Worm (Caenorhabditis elegans): Measurements from ENCODE around the gene C43D7.4.
A peak's percentile ranks its signal among the peaks of the same experiment; 100 is the strongest.
"Not testable (repeated sequence)": the region's sequence is repeated elsewhere in the genome, so short reads cannot be mapped to it uniquely, and the experiment has no call there.

C43D7.4 gene

DNA sequence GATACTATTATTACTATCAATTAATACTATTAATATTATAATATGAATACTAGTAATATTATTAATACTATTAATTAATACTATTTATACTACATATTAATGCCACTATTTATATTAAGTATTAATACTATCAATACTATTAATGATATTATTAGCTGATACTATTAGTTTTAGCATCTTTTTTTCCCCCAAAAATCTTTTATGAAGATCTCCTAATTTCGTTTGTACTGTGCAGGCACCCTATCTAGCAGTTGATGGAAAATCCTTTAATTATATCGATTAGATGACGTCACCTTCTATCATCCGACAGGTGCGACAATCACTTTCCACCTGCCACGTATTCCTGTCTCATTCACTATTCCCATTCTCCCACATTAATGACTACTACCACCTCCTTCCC lies 7.0 kb upstream of the C43D7.4 start, which contains the start of gene fbxb-65:
Gene fbxb-65, plus strand, starts transcription at position 301 of the 400 bp plus-strand sequence.
- TF ChIP-seq ets-5 (GFP tag; IDR thresholded peaks at IDR 0.05): no peak
- peak; percentile 61 for TF ChIP-seq hlh-4 (tag; optimal IDR thresholded peaks at IDR 0.05)

ce11 chrV:19325436-19325835 lies 3.1 kb upstream of the C43D7.4 start:
- TF ChIP-seq unc-30 (tag; optimal IDR thresholded peaks at IDR 0.05): no peak
- no peak for TF ChIP-seq efl-1 (optimal IDR thresholded peaks at IDR 0.05)
- TF ChIP-seq efl-1 (GFP tag; optimal IDR thresholded peaks at IDR 0.05 in 1 of 2): peak in 1 of 2 experiments; percentile 75

DNA sequence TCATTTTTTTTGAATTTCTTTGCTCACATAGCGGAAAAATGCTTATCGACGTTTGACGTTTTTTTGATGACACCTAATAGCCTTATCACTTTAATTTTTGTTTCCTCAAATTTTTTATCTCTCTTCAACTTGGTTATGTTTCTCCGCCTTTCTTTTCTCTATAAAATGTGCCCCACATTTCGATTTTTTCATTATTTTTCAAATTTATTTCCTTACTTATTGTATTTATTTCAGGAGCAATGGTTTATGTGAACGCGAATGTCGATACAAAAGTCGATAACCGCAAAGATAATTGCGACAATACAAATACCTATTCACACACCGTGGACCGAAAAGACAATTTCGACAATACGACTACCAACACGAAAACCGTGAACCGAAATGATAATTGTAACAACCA lies 1.9 kb downstream of the C43D7.4 start, which contains the start of gene sdz-6:
Gene sdz-6, plus strand, starts transcription at position 229 of the 400 bp plus-strand sequence.
- TF ChIP-seq elt-2 (tag; optimal IDR thresholded peaks at IDR 0.05) (peak; percentile 25), skn-1 (tag; optimal IDR thresholded peaks at IDR 0.05) (no peak)

ce11 chrV:19319460-19319995 lies 2.8 kb downstream of the C43D7.4 start, which contains the start of gene C43D7.7:
Gene C43D7.7, minus strand, starts transcription at chrV:19319510.
- TF ChIP-seq elt-2 (tag; optimal IDR thresholded peaks at IDR 0.05): peak; percentile 69
- no peak for TF ChIP-seq xbp-1 (tag; optimal IDR thresholded peaks at IDR 0.05)
- no peak for TF ChIP-seq vab-15 (tag; optimal IDR thresholded peaks at IDR 0.05)

DNA sequence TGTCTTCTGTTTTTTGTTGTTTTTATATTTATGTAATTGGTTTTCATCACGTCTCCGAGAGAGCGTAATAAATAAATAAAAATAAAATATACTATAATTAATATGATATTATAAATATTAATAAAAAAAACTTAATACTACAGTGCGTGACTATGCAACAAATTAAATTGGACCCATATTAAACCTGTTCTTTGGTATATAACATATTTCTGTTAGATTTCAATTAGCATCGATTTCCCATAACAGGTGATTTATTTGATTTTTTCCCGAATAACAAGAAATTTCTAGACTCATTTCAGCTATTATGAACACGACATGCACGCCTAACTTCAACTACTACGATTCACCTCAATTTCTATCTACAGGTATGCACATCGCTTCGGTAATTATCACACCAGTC lies 5.2 kb downstream of the C43D7.4 start, which contains the start of gene srh-208:
Gene srh-208, plus strand, starts transcription at position 301 of the 400 bp plus-strand sequence.
- TF ChIP-seq unc-30 (tag; optimal IDR thresholded peaks at IDR 0.05); rnt-1 (tag; optimal IDR thresholded peaks at IDR 0.05); snu-23 (GFP tag; optimal IDR thresholded peaks at IDR 0.05): not testable (repeated sequence)

ce11 chrV:19312975-19313374 lies 9.3 kb downstream of the C43D7.4 start, which contains the start of gene fbxb-64:
Gene fbxb-64, plus strand, starts transcription at chrV:19313275.
- TF ChIP-seq efl-1 (optimal IDR thresholded peaks at IDR 0.05) (no peak), efl-1 (GFP tag; optimal IDR thresholded peaks at IDR 0.05 in 1 of 2) (no peak), pag-3 (tag; optimal IDR thresholded peaks at IDR 0.05; ENCODE audit: borderline replicate concordance, insufficient read depth) (no peak), unc-86 (tag; optimal IDR thresholded peaks at IDR 0.05) (no peak), ztf-11 (tag; optimal IDR thresholded peaks at IDR 0.05) (no peak), lir-3 (tag; optimal IDR thresholded peaks at IDR 0.05; ENCODE audit: poor library complexity) (no peak), hlh-17 (GFP tag; optimal IDR thresholded peaks at IDR 0.05; ENCODE audit: borderline replicate concordance) (no peak), lin-35 (GFP tag; optimal IDR thresholded peaks at IDR 0.05) (no peak), grh-1 (GFP tag; IDR thresholded peaks at IDR 0.05) (no peak), lin-13 (GFP tag; optimal IDR thresholded peaks at IDR 0.05) (no peak), hpl-2 (GFP tag; optimal IDR thresholded peaks at IDR 0.05) (no peak)

- TF ChIP-seq ztf-4 (tag; optimal IDR thresholded peaks at IDR 0.05) (no peak), nhr-12 (tag; optimal IDR thresholded peaks at IDR 0.05) (no peak), skn-1 (tag; optimal IDR thresholded peaks at IDR 0.05) (no peak), jun-1 (tag; optimal IDR thresholded peaks at IDR 0.05) (no peak), unc-130 (tag; optimal IDR thresholded peaks at IDR 0.05) (no peak), pax-3 (tag; optimal IDR thresholded peaks at IDR 0.05) (no peak), sptf-1 (tag; optimal IDR thresholded peaks at IDR 0.05) (no peak), hlh-4 (tag; optimal IDR thresholded peaks at IDR 0.05) (no peak), lsy-2 (tag; optimal IDR thresholded peaks at IDR 0.05) (no peak), nhr-11 (tag; optimal IDR thresholded peaks at IDR 0.05) (no peak), C16A3.4 (tag; optimal IDR thresholded peaks at IDR 0.05) (no peak), unc-98 (GFP tag; IDR thresholded peaks at IDR 0.05) (no peak), ceh-88 (GFP tag; IDR thresholded peaks at IDR 0.05) (no peak), unc-62 (GFP tag; optimal IDR thresholded peaks at IDR 0.05) (no peak), hlh-17 (GFP tag; optimal IDR thresholded peaks at IDR 0.05; ENCODE audit: borderline replicate concordance) (no peak), mab-9 (GFP tag; IDR thresholded peaks at IDR 0.05) (no peak), ama-1 (optimal IDR thresholded peaks at IDR 0.05) (no peak)
Measured at ce11 chrV:19311391-19311790, 10.9 kb downstream of the C43D7.4 start, which contains the start of gene C43D7.8. Gene C43D7.8, minus strand, starts transcription at chrV:19311491.
